Worm (Caenorhabditis elegans) whole organism, midembryonic: ENCODE data around the gene D1005.5.

Experiments
- T22C8.4 ChIP-seq: fragments of 200-800 bp; sonication (Bioruptor generic); IDR thresholded peaks from 2 replicates; pipeline ENCODE4 v1.3.6; 2022; ENCODE audit warnings: missing genetic modification characterization, missing compliant biosample characterization
- cog-1 ChIP-seq: sonication (generic microtip); optimal IDR thresholded peaks from 2 replicates; lab custom pipeline; 2016; ENCODE audit warnings: missing genetic modification characterization, missing compliant biosample characterization
- ztf-23 ChIP-seq: fragments of 200-800 bp; sonication (Bioruptor generic); IDR thresholded peaks from 2 replicates; pipeline ENCODE4 v1.3.6; 2022; ENCODE audit warnings: missing genetic modification reagents, missing genetic modification characterization, missing compliant biosample characterization
- ztf-29 ChIP-seq: fragments of 200-800 bp; sonication (Bioruptor generic); IDR thresholded peaks from 2 replicates; pipeline ENCODE4 v1.3.6; 2022; ENCODE audit warnings: missing genetic modification reagents, missing genetic modification characterization, missing compliant biosample characterization

ce11 chrX:1480564-1480963, 7.8 kb upstream of the D1005.5 start:
- TF ChIP-seq ztf-23 (no peak), ztf-29 (GFP tag; lab: Robert Waterston, UW) (no peak), cog-1 (tag; lab: Kevin White, UChicago) (no peak), T22C8.4 (GFP tag; lab: Robert Waterston, UW) (no peak)
